Fruit fly (Drosophila melanogaster): ENCODE data around the gene tHMG2.
A peak's percentile ranks its signal among the peaks of the same experiment; 100 is the strongest.

tHMG2 gene

DNA sequence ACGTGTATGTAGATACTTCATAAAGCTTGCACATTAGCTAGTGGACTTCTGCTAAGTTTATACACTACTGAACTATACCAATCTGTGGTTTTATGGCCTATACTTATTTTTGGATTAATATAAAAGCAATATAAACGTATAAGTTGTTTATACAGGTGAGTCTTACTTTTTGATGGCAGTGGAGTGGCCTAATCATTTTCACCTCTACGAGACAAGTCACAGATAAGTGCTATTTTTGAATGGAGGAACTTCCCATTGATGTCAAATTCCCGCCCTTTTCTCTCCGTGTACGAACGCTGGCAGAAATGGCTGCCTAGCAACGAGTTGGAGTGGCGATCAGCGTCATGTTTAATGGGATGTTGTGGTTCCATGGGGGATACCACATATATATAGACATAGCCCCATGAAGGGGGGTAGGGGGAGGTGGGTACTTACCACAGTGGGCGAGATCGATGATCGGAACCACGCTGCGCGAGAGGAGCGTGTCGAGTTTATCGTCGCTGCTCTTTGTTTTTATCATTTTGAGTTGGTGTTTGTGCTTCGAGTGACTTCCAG, 33.7 kb downstream of the tHMG2 start (continued):
- TF ChIP-seq Sox14 (GFP tag; optimal IDR thresholded peaks at IDR 0.05): peak; percentile 17
- peak; percentile 28 for TF ChIP-seq OdsH (GFP tag; optimal IDR thresholded peaks at IDR 0.05)
- no peak for TF ChIP-seq CG8632 (GFP tag; optimal IDR thresholded peaks at IDR 0.05)
- peak; percentile 8 for TF ChIP-seq CG1621 (tag; optimal IDR thresholded peaks at IDR 0.05)
- TF ChIP-seq esn (GFP tag; optimal IDR thresholded peaks at IDR 0.05): peak; percentile 38
- peak; percentile 30 for TF ChIP-seq CG9139 (GFP tag; optimal IDR thresholded peaks at IDR 0.05)
- TF ChIP-seq pdm3 (GFP tag; optimal IDR thresholded peaks at IDR 0.05): peak; percentile 48
- TF ChIP-seq CG15336 (GFP tag; IDR thresholded peaks at IDR 0.05): no peak
- TF ChIP-seq CG6276 (GFP tag; optimal IDR thresholded peaks at IDR 0.05): peak; percentile 2
- no peak for TF ChIP-seq Ets21C (GFP tag; optimal IDR thresholded peaks at IDR 0.05)
- peak; percentile 29; the same call in 1 of the 2 replicates for TF ChIP-seq Gug (GFP tag; IDR thresholded peaks at IDR 0.05)
- peak; percentile 30 for TF ChIP-seq CG3919 (GFP tag; optimal IDR thresholded peaks at IDR 0.05)
- peak; percentile 21 for TF ChIP-seq fd59A (GFP tag; optimal IDR thresholded peaks at IDR 0.05)
- TF ChIP-seq topi (GFP tag; optimal IDR thresholded peaks at IDR 0.05): peak; percentile 20
- TF ChIP-seq CG11902 (GFP tag; optimal IDR thresholded peaks at IDR 0.05): no peak
- peak; percentile 14 for TF ChIP-seq Smox (GFP tag; optimal IDR thresholded peaks at IDR 0.05)
- no peak for TF ChIP-seq CG16779 (tag; optimal IDR thresholded peaks at IDR 0.05)
- no peak for TF ChIP-seq CG11762 (GFP tag; optimal IDR thresholded peaks at IDR 0.05; ENCODE audit: insufficient read depth)
- TF ChIP-seq vri (GFP tag; optimal IDR thresholded peaks at IDR 0.05): no peak
- no peak for TF ChIP-seq dsx (GFP tag; optimal IDR thresholded peaks at IDR 0.05; ENCODE audit: poor library complexity, severe bottlenecking)
- no peak for TF ChIP-seq CG6854 (GFP tag; optimal IDR thresholded peaks at IDR 0.05)
- peak; percentile 35 to 61 for TF ChIP-seq ss (GFP tag; optimal IDR thresholded peaks at IDR 0.05)
- TF ChIP-seq CG32006 (GFP tag; optimal IDR thresholded peaks at IDR 0.05): peak; percentile 67
- TF ChIP-seq salr (GFP tag; optimal IDR thresholded peaks at IDR 0.05): peak in 1 of 2 experiments; percentile 63
- peak; percentile 10 for TF ChIP-seq net (GFP tag; optimal IDR thresholded peaks at IDR 0.05)
- TF ChIP-seq CG8119 (GFP tag; IDR thresholded peaks at IDR 0.05): no peak
- peak; percentile 33 for TF ChIP-seq acj6 (GFP tag; optimal IDR thresholded peaks at IDR 0.05)
- peak; percentile 37 for TF ChIP-seq Met (GFP tag; optimal IDR thresholded peaks at IDR 0.05)
- TF ChIP-seq CG31627 (GFP tag; optimal IDR thresholded peaks at IDR 0.05): no peak
- TF ChIP-seq CG6792 (GFP tag; optimal IDR thresholded peaks at IDR 0.05): peak; percentile 23
- TF ChIP-seq achi (GFP tag; optimal IDR thresholded peaks at IDR 0.05): peak; percentile 41
- no peak for TF ChIP-seq cyc (GFP tag; optimal IDR thresholded peaks at IDR 0.05)

DNA sequence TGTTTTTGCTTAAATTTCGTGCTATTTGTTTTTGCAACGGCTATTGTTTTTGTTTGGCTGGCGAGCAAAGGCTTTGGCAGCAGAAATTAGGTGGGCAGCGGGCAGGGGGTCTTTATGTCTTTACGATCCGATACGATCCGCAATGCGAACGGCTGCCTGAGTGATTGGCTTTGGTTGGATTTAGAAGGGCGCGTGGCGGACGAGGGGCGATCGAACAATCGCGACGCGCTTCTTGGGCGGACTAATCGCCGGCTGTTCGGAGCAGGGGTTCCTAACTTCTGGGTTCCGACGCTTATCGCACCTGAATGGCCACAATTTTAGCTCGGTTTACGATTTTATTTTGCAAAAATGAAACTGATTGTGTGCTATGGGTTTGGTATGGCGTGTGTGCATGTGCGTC, 34.4 kb downstream of the tHMG2 start:
- TF ChIP-seq vri (GFP tag; optimal IDR thresholded peaks at IDR 0.05): peak; percentile 62
- no peak for TF ChIP-seq OdsH (GFP tag; optimal IDR thresholded peaks at IDR 0.05)
- TF ChIP-seq pdm3 (GFP tag; optimal IDR thresholded peaks at IDR 0.05): no peak
- TF ChIP-seq Hr4 (GFP tag; optimal IDR thresholded peaks at IDR 0.05): no peak

DNA sequence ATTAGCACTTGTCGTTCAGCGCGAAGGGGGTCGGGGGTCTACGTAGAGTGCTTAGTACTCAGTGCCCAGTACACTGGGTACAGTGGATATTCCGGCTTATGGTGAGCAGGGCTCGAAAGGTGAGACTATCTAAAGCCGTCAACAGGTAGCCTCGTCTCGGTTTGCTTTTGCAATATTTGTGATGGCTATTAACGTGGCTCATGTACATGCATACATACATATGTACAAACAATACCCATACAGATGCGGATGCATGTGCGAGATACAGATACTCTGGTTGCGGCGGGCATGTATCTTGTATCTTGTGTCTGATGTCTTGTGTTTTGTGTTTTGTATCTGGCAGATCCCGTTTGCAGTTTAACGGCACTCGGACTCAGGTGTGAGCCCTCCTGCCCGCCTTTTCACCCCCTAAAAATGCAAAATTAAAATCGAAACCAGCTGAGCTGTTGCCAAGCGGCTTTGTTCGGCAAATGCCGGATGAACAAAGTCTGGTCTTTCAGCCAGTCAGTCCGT, 34.9 kb downstream of the tHMG2 start:
- TF ChIP-seq Eip78C (GFP tag) (peak; percentile 70), Hr4 (GFP tag; optimal IDR thresholded peaks at IDR 0.05) (no peak), Sox15 (GFP tag; optimal IDR thresholded peaks at IDR 0.05) (no peak), CG11902 (GFP tag; optimal IDR thresholded peaks at IDR 0.05) (no peak), CG6808 (GFP tag; optimal IDR thresholded peaks at IDR 0.05) (peak; percentile 7), CG3919 (GFP tag; optimal IDR thresholded peaks at IDR 0.05) (no peak), CG7368 (GFP tag; optimal IDR thresholded peaks at IDR 0.05) (no peak), CG9139 (GFP tag; optimal IDR thresholded peaks at IDR 0.05) (peak; percentile 4), CG6163 (GFP tag; IDR thresholded peaks at IDR 0.05) (peak; percentile 42; the same call in 1 of the 3 replicates), fkh (GFP tag; optimal IDR thresholded peaks at IDR 0.05) (peak; percentile 42)

All from whole organism, prepupa.